Worm (Caenorhabditis elegans) whole organism, L2 larva: ENCODE data around the gene Y37H2A.18.

Experiments used
- C34F6.9 ChIP-seq: fragments of 150-350 bp; optimal IDR thresholded peaks from 2 replicates; lab custom pipeline; 2014; ENCODE audit warnings: missing biosample characterization, missing genetic modification characterization
- F13H6.1 ChIP-seq: sonication (generic microtip); optimal IDR thresholded peaks from 2 replicates; lab custom pipeline; 2016; ENCODE audit warnings: missing genetic modification characterization, missing compliant biosample characterization
- R02D3.7 ChIP-seq: fragments of 150-350 bp; optimal IDR thresholded peaks from 2 replicates; lab custom pipeline; 2014; ENCODE audit warnings: missing biosample characterization, missing genetic modification characterization
- Y55F3AM.14 ChIP-seq: fragments of 200-800 bp; sonication (Bioruptor generic); optimal IDR thresholded peaks from 2 replicates; lab custom pipeline; 2018; ENCODE audit warnings: mild to moderate bottlenecking, missing genetic modification characterization, missing compliant biosample characterization
- ZK546.5 ChIP-seq: sonication (generic microtip); optimal IDR thresholded peaks from 2 replicates; lab custom pipeline; 2017; ENCODE audit warnings: missing biosample characterization, missing genetic modification characterization
- alr-1 ChIP-seq: fragments of 150-350 bp; optimal IDR thresholded peaks from 2 replicates; lab custom pipeline; 2014; ENCODE audit warnings: missing biosample characterization, missing genetic modification characterization
- aly-2 ChIP-seq: fragments of 150-350 bp; optimal IDR thresholded peaks from 2 replicates; lab custom pipeline; 2014; ENCODE audit warnings: missing biosample characterization, missing genetic modification characterization
- ama-1 ChIP-seq: fragments of 150-350 bp; optimal IDR thresholded peaks from 2 replicates; lab custom pipeline; 2018; ENCODE audit warnings: inconsistent platforms
- blmp-1 ChIP-seq: sonication (generic microtip); optimal IDR thresholded peaks from 2 replicates; lab custom pipeline; 2017; ENCODE audit warnings: missing genetic modification characterization, mild to moderate bottlenecking, missing compliant biosample characterization, antibody characterized with exemption, moderate library complexity; ENCODE audit not compliant: insufficient read depth
- ceh-16 ChIP-seq: fragments of 150-350 bp; optimal IDR thresholded peaks from 2 replicates; lab custom pipeline; 2014; ENCODE audit warnings: missing biosample characterization, missing genetic modification characterization
- ceh-82 ChIP-seq: fragments of 150-350 bp; optimal IDR thresholded peaks from 2 replicates; lab custom pipeline; 2014; ENCODE audit warnings: missing biosample characterization, missing genetic modification characterization
- crh-2 ChIP-seq: sonication (generic microtip); optimal IDR thresholded peaks from 2 replicates; lab custom pipeline; 2017; ENCODE audit warnings: missing biosample characterization, missing genetic modification characterization
- egl-27 ChIP-seq: sonication (generic microtip); optimal IDR thresholded peaks from 3 replicates; lab custom pipeline; 2017; ENCODE audit warnings: missing biosample characterization, missing genetic modification reagents, missing genetic modification characterization
- elt-1 ChIP-seq: fragments of 150-350 bp; optimal IDR thresholded peaks from 2 replicates; lab custom pipeline; 2014; ENCODE audit warnings: missing biosample characterization, missing genetic modification characterization
- elt-3 ChIP-seq: sonication (generic microtip); optimal IDR thresholded peaks from 2 replicates; lab custom pipeline; 2017; ENCODE audit warnings: missing biosample characterization, missing genetic modification characterization
- fos-1 ChIP-seq: fragments of 150-350 bp; optimal IDR thresholded peaks from 2 replicates; lab custom pipeline; 2014; ENCODE audit warnings: missing biosample characterization, missing genetic modification characterization
- lin-11 ChIP-seq: fragments of 150-350 bp; sonication (generic microtip); optimal IDR thresholded peaks from 2 replicates; lab custom pipeline; 2014; ENCODE audit warnings: missing biosample characterization, missing genetic modification characterization, inconsistent platforms, mixed read lengths
- lin-13 ChIP-seq: fragments of 150-350 bp; optimal IDR thresholded peaks from 2 replicates; lab custom pipeline; 2014; ENCODE audit warnings: missing biosample characterization, missing genetic modification reagents, missing genetic modification characterization
- lin-39 ChIP-seq: fragments of 150-350 bp; optimal IDR thresholded peaks from 2 replicates; lab custom pipeline; 2014; ENCODE audit warnings: missing biosample characterization, missing genetic modification reagents, missing genetic modification characterization
- lsy-2 ChIP-seq, 2 experiments: fragments of 150-350 bp in 1 of 2; sonication (generic microtip) in 1 of 2; optimal IDR thresholded peaks; 2 replicates each; lab custom pipeline; 2014 to 2017; ENCODE audit warnings: missing biosample characterization in 2 of 2, missing genetic modification characterization in 2 of 2
- mbf-1 ChIP-seq: sonication (generic microtip); optimal IDR thresholded peaks from 2 replicates; lab custom pipeline; 2017; ENCODE audit warnings: missing biosample characterization, missing genetic modification characterization
- mdl-1 ChIP-seq, 2 experiments: fragments of 150-350 bp in 1 of 2; sonication (generic microtip) in 1 of 2; optimal IDR thresholded peaks; 2 replicates each; lab custom pipeline; 2017; ENCODE audit warnings: missing biosample characterization in 2 of 2, missing genetic modification characterization in 2 of 2
- nhr-10 ChIP-seq: sonication (generic microtip); optimal IDR thresholded peaks from 2 replicates; lab custom pipeline; 2017; ENCODE audit warnings: missing biosample characterization, missing genetic modification characterization
- nhr-11 ChIP-seq: fragments of 150-350 bp; optimal IDR thresholded peaks from 2 replicates; lab custom pipeline; 2014; ENCODE audit warnings: missing biosample characterization, missing genetic modification characterization
- nhr-12 ChIP-seq: fragments of 150-350 bp; optimal IDR thresholded peaks from 2 replicates; lab custom pipeline; 2014; ENCODE audit warnings: missing biosample characterization, missing genetic modification characterization
- nhr-129 ChIP-seq: fragments of 150-350 bp; optimal IDR thresholded peaks from 2 replicates; lab custom pipeline; 2014; ENCODE audit warnings: missing biosample characterization, missing genetic modification characterization
- nhr-6 ChIP-seq: fragments of 150-350 bp; optimal IDR thresholded peaks from 2 replicates; lab custom pipeline; 2014; ENCODE audit warnings: missing biosample characterization, missing genetic modification characterization
- nhr-77 ChIP-seq: fragments of 150-350 bp; optimal IDR thresholded peaks from 2 replicates; lab custom pipeline; 2014; ENCODE audit warnings: missing biosample characterization, missing genetic modification characterization
- peb-1 ChIP-seq: fragments of 150-350 bp; optimal IDR thresholded peaks from 2 replicates; lab custom pipeline; 2014; ENCODE audit warnings: missing biosample characterization, missing genetic modification characterization
- sem-4 ChIP-seq: fragments of 150-350 bp; optimal IDR thresholded peaks from 2 replicates; lab custom pipeline; 2014; ENCODE audit warnings: missing biosample characterization, missing genetic modification reagents, missing genetic modification characterization
- skn-1 ChIP-seq: sonication (generic microtip); optimal IDR thresholded peaks from 2 replicates; lab custom pipeline; 2017; ENCODE audit warnings: missing biosample characterization, missing genetic modification characterization
- sma-3 ChIP-seq: sonication (generic microtip); optimal IDR thresholded peaks from 2 replicates; lab custom pipeline; 2016; ENCODE audit warnings: missing genetic modification reagents, missing genetic modification characterization, missing compliant biosample characterization
- sma-9 ChIP-seq, 2 experiments: fragments of 150-350 bp in 1 of 2; sonication (generic microtip) in 1 of 2; optimal IDR thresholded peaks; 2 replicates each; lab custom pipeline; 2014 to 2016; ENCODE audit warnings: missing genetic modification characterization in 2 of 2, mild to moderate bottlenecking in 1 of 2, missing biosample characterization in 1 of 2, missing compliant biosample characterization in 1 of 2, missing genetic modification reagents in 1 of 2, moderate library complexity in 1 of 2
- snpc-4 ChIP-seq: fragments of 150-350 bp; optimal IDR thresholded peaks from 2 replicates; lab custom pipeline; 2014; ENCODE audit warnings: missing biosample characterization, missing genetic modification characterization
- unc-39 ChIP-seq: fragments of 150-350 bp; optimal IDR thresholded peaks from 2 replicates; lab custom pipeline; 2014; ENCODE audit warnings: missing biosample characterization, missing genetic modification characterization
- ztf-1 ChIP-seq: fragments of 200-800 bp; sonication (Bioruptor generic); conservative IDR thresholded peaks from 2 replicates; pipeline ENCODE4 v1.3.6; 2022; ENCODE audit warnings: missing genetic modification characterization, missing compliant biosample characterization

Y37H2A.18 gene

ce11 chrV:18133177-18133576 is at the start of gene Y37H2A.18:
Gene Y37H2A.18, minus strand, starts transcription at chrV:18133277.
- TF ChIP-seq sma-3 (no peak), Y55F3AM.14 (GFP tag; lab: Kevin White, UChicago) (no peak), ZK546.5 (tag; lab: Kevin White, UChicago) (no peak), nhr-129 (no peak), elt-1 (tag; lab: Kevin White, UChicago) (no peak)

ce11 chrV:18179663-18180062 is 46.6 kb upstream of the Y37H2A.18 start, which contains the start of gene C31G12.1:
Gene C31G12.1, plus strand, starts transcription at chrV:18179963.
- TF ChIP-seq skn-1 (no peak), nhr-77 (tag; lab: Kevin White, UChicago) (no peak), mbf-1 (tag; lab: Kevin White, UChicago) (no peak), ceh-82 (tag; lab: Kevin White, UChicago) (no peak), crh-2 (tag; lab: Kevin White, UChicago) (no peak), egl-27 (no peak), nhr-10 (tag; lab: Kevin White, UChicago) (no peak), aly-2 (no peak), alr-1 (tag; lab: Kevin White, UChicago) (no peak), fos-1 (no peak), ztf-1 (GFP tag; lab: Robert Waterston, UW) (no peak), blmp-1 (no peak), lin-13 (GFP tag; lab: Kevin White, UChicago) (no peak)

- no peak for TF ChIP-seq alr-1 (tag; lab: Kevin White, UChicago)
- no peak for TF ChIP-seq nhr-129
- no peak for TF ChIP-seq nhr-12 (tag; lab: Kevin White, UChicago)
- no peak for TF ChIP-seq mbf-1 (tag; lab: Kevin White, UChicago)
- TF ChIP-seq crh-2 (tag; lab: Kevin White, UChicago): no peak
- no peak for TF ChIP-seq ZK546.5 (tag; lab: Kevin White, UChicago)
- no peak for TF ChIP-seq lin-11 (tag; lab: Kevin White, UChicago)
- no peak for TF ChIP-seq R02D3.7 (tag; lab: Kevin White, UChicago)
- TF ChIP-seq nhr-6 (tag; lab: Kevin White, UChicago): no peak
- no peak for TF ChIP-seq aly-2
- no peak for TF ChIP-seq C34F6.9
- TF ChIP-seq elt-3 (tag; lab: Kevin White, UChicago): no peak
- TF ChIP-seq sem-4: no peak
- TF ChIP-seq lsy-2 (tag; optimal IDR thresholded peaks at IDR 0.05; lab: Kevin White, UChicago): no peak
These were observed 45.6 kb upstream of the Y37H2A.18 start, which contains the start of gene C31G12.4 for ce11 chrV:18178659-18179058. Gene C31G12.4, minus strand, starts transcription at chrV:18178759.

ce11 chrV:18171568-18171967 is 38.5 kb upstream of the Y37H2A.18 start, which contains the start of gene C14A6.8:
Gene C14A6.8, minus strand, starts transcription at chrV:18171668.
- TF ChIP-seq lin-39 (tag; lab: Kevin White, UChicago) (no peak), mbf-1 (tag; lab: Kevin White, UChicago) (no peak), skn-1 (no peak), mdl-1 (tag; optimal IDR thresholded peaks at IDR 0.05; lab: Kevin White, UChicago) (no peak), nhr-77 (tag; lab: Kevin White, UChicago) (no peak), nhr-129 (no peak), ceh-16 (tag; lab: Kevin White, UChicago) (no peak), lin-11 (tag; lab: Kevin White, UChicago) (no peak), unc-39 (tag; lab: Kevin White, UChicago) (no peak), peb-1 (tag; lab: Kevin White, UChicago) (no peak), nhr-11 (tag; lab: Kevin White, UChicago) (no peak), snpc-4 (no peak), nhr-6 (tag; lab: Kevin White, UChicago) (no peak), egl-27 (no peak), nhr-10 (tag; lab: Kevin White, UChicago) (no peak), aly-2 (no peak), lsy-2 (tag; optimal IDR thresholded peaks at IDR 0.05; lab: Kevin White, UChicago) (no peak), F13H6.1 (tag; lab: Kevin White, UChicago) (no peak), alr-1 (tag; lab: Kevin White, UChicago) (no peak)

ce11 chrV:18168266-18168665 is 35.2 kb upstream of the Y37H2A.18 start, which contains the start of gene C14A6.7:
Gene C14A6.7, minus strand, starts transcription at chrV:18168366.
- TF ChIP-seq sma-3 (no peak), F13H6.1 (tag; lab: Kevin White, UChicago) (no peak), ama-1 (no peak), ztf-1 (GFP tag; lab: Robert Waterston, UW) (no peak), lin-11 (tag; lab: Kevin White, UChicago) (no peak), sma-9 (GFP tag; optimal IDR thresholded peaks at IDR 0.05; lab: Kevin White, UChicago) (no peak), sma-9 (tag; optimal IDR thresholded peaks at IDR 0.05; lab: Kevin White, UChicago) (no peak), elt-1 (tag; lab: Kevin White, UChicago) (no peak), nhr-12 (tag; lab: Kevin White, UChicago) (no peak)
